Worm (Caenorhabditis elegans) whole organism, L2 larva: ENCODE results near the gene acp-2.

Experiments
- C34F6.9 ChIP-seq: fragments of 150-350 bp; optimal IDR thresholded peaks from 2 replicates; lab custom pipeline; 2014; ENCODE audit warnings: missing biosample characterization, missing genetic modification characterization
- F13H6.1 ChIP-seq: sonication (generic microtip); optimal IDR thresholded peaks from 2 replicates; lab custom pipeline; 2016; ENCODE audit warnings: missing genetic modification characterization, missing compliant biosample characterization
- R02D3.7 ChIP-seq: fragments of 150-350 bp; optimal IDR thresholded peaks from 2 replicates; lab custom pipeline; 2014; ENCODE audit warnings: missing biosample characterization, missing genetic modification characterization
- ZK546.5 ChIP-seq: sonication (generic microtip); optimal IDR thresholded peaks from 2 replicates; lab custom pipeline; 2017; ENCODE audit warnings: missing biosample characterization, missing genetic modification characterization
- alr-1 ChIP-seq: fragments of 150-350 bp; optimal IDR thresholded peaks from 2 replicates; lab custom pipeline; 2014; ENCODE audit warnings: missing biosample characterization, missing genetic modification characterization
- aly-2 ChIP-seq: fragments of 150-350 bp; optimal IDR thresholded peaks from 2 replicates; lab custom pipeline; 2014; ENCODE audit warnings: missing biosample characterization, missing genetic modification characterization
- ama-1 ChIP-seq: fragments of 150-350 bp; optimal IDR thresholded peaks from 2 replicates; lab custom pipeline; 2018; ENCODE audit warnings: inconsistent platforms
- blmp-1 ChIP-seq: sonication (generic microtip); optimal IDR thresholded peaks from 2 replicates; lab custom pipeline; 2017; ENCODE audit warnings: missing genetic modification characterization, mild to moderate bottlenecking, missing compliant biosample characterization, antibody characterized with exemption, moderate library complexity; ENCODE audit not compliant: insufficient read depth
- ceh-16 ChIP-seq: fragments of 150-350 bp; optimal IDR thresholded peaks from 2 replicates; lab custom pipeline; 2014; ENCODE audit warnings: missing biosample characterization, missing genetic modification characterization
- crh-2 ChIP-seq: sonication (generic microtip); optimal IDR thresholded peaks from 2 replicates; lab custom pipeline; 2017; ENCODE audit warnings: missing biosample characterization, missing genetic modification characterization
- dmd-4 ChIP-seq: sonication (generic microtip); optimal IDR thresholded peaks from 2 replicates; lab custom pipeline; 2017; ENCODE audit warnings: missing biosample characterization, missing genetic modification characterization
- egl-27 ChIP-seq: sonication (generic microtip); optimal IDR thresholded peaks from 3 replicates; lab custom pipeline; 2017; ENCODE audit warnings: missing biosample characterization, missing genetic modification reagents, missing genetic modification characterization
- elt-1 ChIP-seq: fragments of 150-350 bp; optimal IDR thresholded peaks from 2 replicates; lab custom pipeline; 2014; ENCODE audit warnings: missing biosample characterization, missing genetic modification characterization
- elt-3 ChIP-seq: sonication (generic microtip); optimal IDR thresholded peaks from 2 replicates; lab custom pipeline; 2017; ENCODE audit warnings: missing biosample characterization, missing genetic modification characterization
- fos-1 ChIP-seq: fragments of 150-350 bp; optimal IDR thresholded peaks from 2 replicates; lab custom pipeline; 2014; ENCODE audit warnings: missing biosample characterization, missing genetic modification characterization
- gmeb-1 ChIP-seq: fragments of 150-350 bp; optimal IDR thresholded peaks from 2 replicates; lab custom pipeline; 2014; ENCODE audit warnings: missing biosample characterization, missing genetic modification characterization
- lin-11 ChIP-seq: fragments of 150-350 bp; sonication (generic microtip); optimal IDR thresholded peaks from 2 replicates; lab custom pipeline; 2014; ENCODE audit warnings: missing biosample characterization, missing genetic modification characterization, inconsistent platforms, mixed read lengths
- lin-13 ChIP-seq: fragments of 150-350 bp; optimal IDR thresholded peaks from 2 replicates; lab custom pipeline; 2014; ENCODE audit warnings: missing biosample characterization, missing genetic modification reagents, missing genetic modification characterization
- lsy-2 ChIP-seq, 2 experiments: fragments of 150-350 bp in 1 of 2; sonication (generic microtip) in 1 of 2; optimal IDR thresholded peaks; 2 replicates each; lab custom pipeline; 2014 to 2017; ENCODE audit warnings: missing biosample characterization in 2 of 2, missing genetic modification characterization in 2 of 2
- mab-5 ChIP-seq: fragments of 150-350 bp; optimal IDR thresholded peaks from 2 replicates; lab custom pipeline; 2014; ENCODE audit warnings: missing biosample characterization, missing genetic modification characterization
- mbf-1 ChIP-seq: sonication (generic microtip); optimal IDR thresholded peaks from 2 replicates; lab custom pipeline; 2017; ENCODE audit warnings: missing biosample characterization, missing genetic modification characterization
- mdl-1 ChIP-seq, 2 experiments: fragments of 150-350 bp in 1 of 2; sonication (generic microtip) in 1 of 2; optimal IDR thresholded peaks; 2 replicates each; lab custom pipeline; 2017; ENCODE audit warnings: missing biosample characterization in 2 of 2, missing genetic modification characterization in 2 of 2
- nhr-10 ChIP-seq: sonication (generic microtip); optimal IDR thresholded peaks from 2 replicates; lab custom pipeline; 2017; ENCODE audit warnings: missing biosample characterization, missing genetic modification characterization
- nhr-11 ChIP-seq: fragments of 150-350 bp; optimal IDR thresholded peaks from 2 replicates; lab custom pipeline; 2014; ENCODE audit warnings: missing biosample characterization, missing genetic modification characterization
- nhr-12 ChIP-seq: fragments of 150-350 bp; optimal IDR thresholded peaks from 2 replicates; lab custom pipeline; 2014; ENCODE audit warnings: missing biosample characterization, missing genetic modification characterization
- nhr-129 ChIP-seq: fragments of 150-350 bp; optimal IDR thresholded peaks from 2 replicates; lab custom pipeline; 2014; ENCODE audit warnings: missing biosample characterization, missing genetic modification characterization
- nhr-21 ChIP-seq: fragments of 150-350 bp; optimal IDR thresholded peaks from 2 replicates; lab custom pipeline; 2014; ENCODE audit warnings: missing biosample characterization, missing genetic modification characterization
- nhr-23 ChIP-seq: fragments of 150-350 bp; optimal IDR thresholded peaks from 2 replicates; lab custom pipeline; 2014; ENCODE audit warnings: missing biosample characterization, missing genetic modification reagents, missing genetic modification characterization
- nhr-237 ChIP-seq: fragments of 150-350 bp; optimal IDR thresholded peaks from 2 replicates; lab custom pipeline; 2014; ENCODE audit warnings: missing biosample characterization, missing genetic modification characterization
- nhr-25 ChIP-seq: fragments of 150-350 bp; sonication (generic microtip); optimal IDR thresholded peaks from 3 replicates; lab custom pipeline; 2014; ENCODE audit warnings: missing biosample characterization, missing genetic modification characterization
- nhr-77 ChIP-seq: fragments of 150-350 bp; optimal IDR thresholded peaks from 2 replicates; lab custom pipeline; 2014; ENCODE audit warnings: missing biosample characterization, missing genetic modification characterization
- peb-1 ChIP-seq: fragments of 150-350 bp; optimal IDR thresholded peaks from 2 replicates; lab custom pipeline; 2014; ENCODE audit warnings: missing biosample characterization, missing genetic modification characterization
- sem-4 ChIP-seq: fragments of 150-350 bp; optimal IDR thresholded peaks from 2 replicates; lab custom pipeline; 2014; ENCODE audit warnings: missing biosample characterization, missing genetic modification reagents, missing genetic modification characterization
- skn-1 ChIP-seq: sonication (generic microtip); optimal IDR thresholded peaks from 2 replicates; lab custom pipeline; 2017; ENCODE audit warnings: missing biosample characterization, missing genetic modification characterization
- sma-3 ChIP-seq: sonication (generic microtip); optimal IDR thresholded peaks from 2 replicates; lab custom pipeline; 2016; ENCODE audit warnings: missing genetic modification reagents, missing genetic modification characterization, missing compliant biosample characterization
- sma-9 ChIP-seq, 2 experiments: fragments of 150-350 bp in 1 of 2; sonication (generic microtip) in 1 of 2; optimal IDR thresholded peaks; 2 replicates each; lab custom pipeline; 2014 to 2016; ENCODE audit warnings: missing genetic modification characterization in 2 of 2, mild to moderate bottlenecking in 1 of 2, missing biosample characterization in 1 of 2, missing compliant biosample characterization in 1 of 2, missing genetic modification reagents in 1 of 2, moderate library complexity in 1 of 2
- snpc-4 ChIP-seq: fragments of 150-350 bp; optimal IDR thresholded peaks from 2 replicates; lab custom pipeline; 2014; ENCODE audit warnings: missing biosample characterization, missing genetic modification characterization
- unc-39 ChIP-seq: fragments of 150-350 bp; optimal IDR thresholded peaks from 2 replicates; lab custom pipeline; 2014; ENCODE audit warnings: missing biosample characterization, missing genetic modification characterization
- unc-55 ChIP-seq: fragments of 150-350 bp; sonication (generic microtip); optimal IDR thresholded peaks from 3 replicates; lab custom pipeline; 2014; ENCODE audit warnings: missing biosample characterization, missing genetic modification reagents, missing genetic modification characterization
- unc-62 ChIP-seq: fragments of 150-350 bp; optimal IDR thresholded peaks from 2 replicates; lab custom pipeline; 2014; ENCODE audit warnings: missing biosample characterization, missing genetic modification reagents, missing genetic modification characterization
- zag-1 ChIP-seq: fragments of 150-350 bp; optimal IDR thresholded peaks from 2 replicates; lab custom pipeline; 2014; ENCODE audit warnings: missing biosample characterization, missing genetic modification characterization
- ztf-1 ChIP-seq: fragments of 200-800 bp; sonication (Bioruptor generic); conservative IDR thresholded peaks from 2 replicates; pipeline ENCODE4 v1.3.6; 2022; ENCODE audit warnings: missing genetic modification characterization, missing compliant biosample characterization
- ztf-11 ChIP-seq: sonication (generic microtip); optimal IDR thresholded peaks from 2 replicates; lab custom pipeline; 2017; ENCODE audit warnings: missing biosample characterization, missing genetic modification characterization
- ztf-4 ChIP-seq: fragments of 150-350 bp; optimal IDR thresholded peaks from 2 replicates; lab custom pipeline; 2014; ENCODE audit warnings: missing biosample characterization, missing genetic modification characterization

Gene acp-2

ce11 chrII:8384344-8384743 lies 47.5 kb downstream of the acp-2 start:
- TF ChIP-seq sma-9 (GFP tag; optimal IDR thresholded peaks at IDR 0.05; lab: Kevin White, UChicago) = peak; percentile 72
- TF ChIP-seq sma-9 (tag; optimal IDR thresholded peaks at IDR 0.05; lab: Kevin White, UChicago) = no peak
- TF ChIP-seq fos-1 = peak; percentile 93
- TF ChIP-seq F13H6.1 = no peak
- no peak for TF ChIP-seq unc-39 (tag; lab: Kevin White, UChicago)
- TF ChIP-seq skn-1 (tag; lab: Kevin White, UChicago) = peak; percentile 76

- TF ChIP-seq sem-4 (tag; lab: Kevin White, UChicago) = no peak
- TF ChIP-seq ztf-11 (tag; lab: Kevin White, UChicago) = no peak
- TF ChIP-seq nhr-10 = no peak
- peak; percentile 94 for TF ChIP-seq sma-9 (GFP tag; optimal IDR thresholded peaks at IDR 0.05; lab: Kevin White, UChicago)
- TF ChIP-seq sma-9 (tag; optimal IDR thresholded peaks at IDR 0.05; lab: Kevin White, UChicago) = no peak
- TF ChIP-seq unc-55 (GFP tag; lab: Kevin White, UChicago) = no peak
- TF ChIP-seq R02D3.7 = no peak
- peak in 1 of 2 experiments; percentile 39 for TF ChIP-seq lsy-2 (tag; optimal IDR thresholded peaks at IDR 0.05; lab: Kevin White, UChicago)
- no peak for TF ChIP-seq lin-11 (tag; lab: Kevin White, UChicago)
- no peak for TF ChIP-seq lin-13 (GFP tag; lab: Kevin White, UChicago)
- TF ChIP-seq mab-5 (tag; lab: Kevin White, UChicago) = no peak
- TF ChIP-seq gmeb-1 (tag; lab: Kevin White, UChicago) = peak; percentile 1
- TF ChIP-seq unc-39 (tag; lab: Kevin White, UChicago) = no peak
- no peak for TF ChIP-seq unc-62 (GFP tag; lab: Kevin White, UChicago)
- TF ChIP-seq ZK546.5 (tag; lab: Kevin White, UChicago) = no peak
- TF ChIP-seq ztf-1 (GFP tag; lab: Robert Waterston, UW) = no peak
- peak; percentile 90 for TF ChIP-seq crh-2 (tag; lab: Kevin White, UChicago)
- TF ChIP-seq skn-1 (tag; lab: Kevin White, UChicago) = peak; percentile 84
- no peak for TF ChIP-seq dmd-4 (tag; lab: Kevin White, UChicago)
- no peak for TF ChIP-seq egl-27 (tag; lab: Kevin White, UChicago)
- peak; percentile 70 for TF ChIP-seq F13H6.1
- TF ChIP-seq snpc-4 (tag; lab: Kevin White, UChicago) = no peak
- TF ChIP-seq C34F6.9 = no peak
- TF ChIP-seq nhr-77 (tag; lab: Kevin White, UChicago) = no peak
- no peak for TF ChIP-seq zag-1
- TF ChIP-seq nhr-21 = peak; percentile 8
- no peak for TF ChIP-seq nhr-237 (tag; lab: Kevin White, UChicago)
- no peak for TF ChIP-seq elt-3 (tag; lab: Kevin White, UChicago)
- TF ChIP-seq nhr-12 (tag; lab: Kevin White, UChicago) = no peak
- TF ChIP-seq ceh-16 (tag; lab: Kevin White, UChicago) = no peak
- TF ChIP-seq nhr-23 (tag; lab: Kevin White, UChicago) = no peak
- TF ChIP-seq elt-1 (tag; lab: Kevin White, UChicago) = no peak
- TF ChIP-seq nhr-129 = no peak
- no peak for TF ChIP-seq nhr-11 (tag; lab: Kevin White, UChicago)
- no peak for TF ChIP-seq peb-1 (tag; lab: Kevin White, UChicago)
- TF ChIP-seq ama-1 = no peak
- peak; percentile 38 for TF ChIP-seq sma-3 (GFP tag; lab: Kevin White, UChicago)
- TF ChIP-seq blmp-1 (tag; lab: Kevin White, UChicago) = no peak
- no peak for TF ChIP-seq nhr-25 (tag; lab: Kevin White, UChicago)
- no peak for TF ChIP-seq aly-2 (tag; lab: Kevin White, UChicago)
- TF ChIP-seq fos-1 = peak; percentile 85
- TF ChIP-seq mbf-1 (tag; lab: Kevin White, UChicago) = no peak
- TF ChIP-seq mdl-1 (tag; optimal IDR thresholded peaks at IDR 0.05; lab: Kevin White, UChicago) = peak in 1 of 2 experiments; percentile 37
- no peak for TF ChIP-seq alr-1
- TF ChIP-seq ztf-4 (tag; lab: Kevin White, UChicago) = no peak
- TF ChIP-seq, all 48 proteins: peak for 10
Observed at ce11 chrII:8382880-8383279, 49.0 kb downstream of the acp-2 start.
